Fruit fly (Drosophila melanogaster) whole organism, prepupa: ENCODE data around the gene CG18814.

Experiments used
- CG1621 ChIP-seq: fragments of 200-800 bp; sonication (Bioruptor generic); optimal IDR thresholded peaks from 3 replicates; lab custom pipeline; 2018; ENCODE audit warnings: missing biosample characterization, mild to moderate bottlenecking, missing genetic modification characterization
- CG31627 ChIP-seq: fragments of 200-800 bp; sonication (Bioruptor generic); optimal IDR thresholded peaks from 3 replicates; lab custom pipeline; 2016; ENCODE audit warnings: missing biosample characterization, missing genetic modification characterization
- Hr38 ChIP-seq: sonication (Bioruptor generic); optimal IDR thresholded peaks from 2 replicates; lab custom pipeline; 2016; ENCODE audit warnings: missing biosample characterization, missing genetic modification characterization
- Sox14 ChIP-seq: fragments of 200-800 bp; sonication (Bioruptor generic); optimal IDR thresholded peaks from 3 replicates; lab custom pipeline; 2016; ENCODE audit warnings: missing biosample characterization, missing genetic modification characterization
- cyc ChIP-seq: fragments of 200-800 bp; sonication (Bioruptor generic); optimal IDR thresholded peaks from 3 replicates; lab custom pipeline; 2016; ENCODE audit warnings: missing biosample characterization, missing genetic modification characterization
- dsx ChIP-seq: fragments of 200-800 bp; optimal IDR thresholded peaks from 3 replicates; lab custom pipeline; 2019; ENCODE audit warnings: missing biosample characterization, mild to moderate bottlenecking, missing genetic modification characterization, moderate library complexity; ENCODE audit not compliant: poor library complexity, severe bottlenecking
- salr ChIP-seq, 2 experiments: fragments of 200-800 bp; sonication (Bioruptor generic); optimal IDR thresholded peaks; 3 replicates each; lab custom pipeline; 2016 to 2018; ENCODE audit warnings: missing biosample characterization in 2 of 2, missing genetic modification characterization in 2 of 2, mild to moderate bottlenecking in 1 of 2
- vri ChIP-seq: fragments of 200-800 bp; sonication (Bioruptor generic); optimal IDR thresholded peaks from 3 replicates; lab custom pipeline; 2016; ENCODE audit warnings: missing biosample characterization, mild to moderate bottlenecking, missing genetic modification characterization

- TF ChIP-seq cyc (GFP tag; lab: Kevin White, UChicago) = no peak
- no peak for TF ChIP-seq CG1621 (tag; lab: Kevin White, UChicago)
- TF ChIP-seq CG31627 = no peak
- no peak for TF ChIP-seq vri
- TF ChIP-seq Hr38 (GFP tag; lab: Kevin White, UChicago) = no peak
- no peak for TF ChIP-seq salr (GFP tag; optimal IDR thresholded peaks at IDR 0.05; lab: Kevin White, UChicago)
- TF ChIP-seq Sox14 (GFP tag; lab: Kevin White, UChicago) = no peak
- TF ChIP-seq dsx (GFP tag; lab: Kevin White, UChicago) = no peak
Observed at dm6 chr3L:16407815-16408608, 38.4 kb downstream of the CG18814 start.
